Fruit fly (Drosophila melanogaster): ENCODE results near the gene Polr2A.

Polr2A gene

DNA sequence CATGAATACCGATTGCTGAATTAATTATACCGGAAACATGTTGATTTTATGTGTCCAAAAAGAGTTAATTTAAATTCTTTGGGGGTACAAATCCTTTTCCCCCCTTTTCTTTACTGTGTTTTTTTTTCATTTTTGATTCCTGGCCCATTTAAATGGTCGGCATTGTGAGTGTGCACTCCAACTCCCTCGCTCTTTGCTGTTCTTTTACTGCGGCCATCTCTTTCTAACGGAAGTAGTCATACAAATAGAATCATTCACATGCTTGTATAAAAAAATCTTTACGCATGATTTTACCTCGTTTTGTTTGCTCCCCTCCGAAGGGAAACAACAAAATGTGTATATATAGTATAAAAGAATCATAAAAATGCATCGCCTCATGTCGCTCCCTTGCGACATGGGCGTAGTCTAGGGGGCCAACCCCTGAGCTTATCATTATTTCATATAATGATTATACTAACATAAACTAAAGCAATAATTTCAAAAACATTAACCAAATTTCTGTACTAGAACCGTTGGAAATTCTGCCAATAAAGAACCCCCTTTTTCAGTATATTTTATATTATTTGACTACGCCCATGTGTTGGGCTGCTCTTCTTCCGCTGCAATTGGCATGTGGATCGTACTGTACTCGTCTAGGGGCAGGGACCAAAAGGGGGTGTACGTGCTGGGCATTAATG lies 42.0 kb downstream of the Polr2A start:
- TF ChIP-seq Hmr (GFP tag; optimal IDR thresholded peaks at IDR 0.05) (peak; percentile 28), Pdp1 (GFP tag; optimal IDR thresholded peaks at IDR 0.05) (peak; percentile 6 to 54), sr (GFP tag; IDR thresholded peaks at IDR 0.05) (no peak), Nf-YC (tag; optimal IDR thresholded peaks at IDR 0.05) (peak; percentile 17), CG16815 (GFP tag; optimal IDR thresholded peaks at IDR 0.05) (peak; percentile 76), unpg (GFP tag; optimal IDR thresholded peaks at IDR 0.05) (peak; percentile 88), CG12155 (GFP tag; optimal IDR thresholded peaks at IDR 0.05) (peak; percentile 31), dm (GFP tag; optimal IDR thresholded peaks at IDR 0.05) (no peak), tup (GFP tag; optimal IDR thresholded peaks at IDR 0.05) (no peak), CG9215 (GFP tag; IDR thresholded peaks at IDR 0.05) (peak; percentile 43; the same call in 1 of the 2 replicates), otp (GFP tag; IDR thresholded peaks at IDR 0.05) (peak; percentile 74), CG5245 (GFP tag; optimal IDR thresholded peaks at IDR 0.05) (peak; percentile 59), CG10959 (GFP tag; IDR thresholded peaks at IDR 0.05) (peak; percentile 79), PHDP (tag; optimal IDR thresholded peaks at IDR 0.05) (peak; percentile 78), Sox100B (GFP tag; optimal IDR thresholded peaks at IDR 0.05) (peak; percentile 76), CG1792 (GFP tag; optimal IDR thresholded peaks at IDR 0.05) (no peak), twi (tag; optimal IDR thresholded peaks at IDR 0.05) (peak; percentile 85), CG6791 (GFP tag; IDR thresholded peaks at IDR 0.05; ENCODE audit: partially characterized antibody) (no peak), CG7372 (GFP tag; IDR thresholded peaks at IDR 0.05) (no peak), bsh (GFP tag; optimal IDR thresholded peaks at IDR 0.05) (peak; percentile 24 to 95), klu (GFP tag; IDR thresholded peaks at IDR 0.05) (no peak), ato (GFP tag; IDR thresholded peaks at IDR 0.05; ENCODE audit: partially characterized antibody) (no peak), vfl (GFP tag; optimal IDR thresholded peaks at IDR 0.05) (no peak), nmo (GFP tag; optimal IDR thresholded peaks at IDR 0.05) (peak; percentile 90), CG1602 (GFP tag; optimal IDR thresholded peaks at IDR 0.05) (peak; percentile 77), p53 (GFP tag; optimal IDR thresholded peaks at IDR 0.05) (no peak), Dbx (GFP tag; IDR thresholded peaks at IDR 0.05) (no peak), Xrp1 (GFP tag; IDR thresholded peaks at IDR 0.05) (peak; percentile 93), maf-S (GFP tag; optimal IDR thresholded peaks at IDR 0.05) (no peak), CG17568 (GFP tag; optimal IDR thresholded peaks at IDR 0.05) (peak; percentile 63), CG4617 (GFP tag; optimal IDR thresholded peaks at IDR 0.05; ENCODE audit: borderline replicate concordance) (no peak), CG31441 (GFP tag; IDR thresholded peaks at IDR 0.05) (peak; percentile 95), pfk (GFP tag; optimal IDR thresholded peaks at IDR 0.05) (no peak), Sox102F (GFP tag; optimal IDR thresholded peaks at IDR 0.05) (peak; percentile 83), CG6854 (GFP tag; optimal IDR thresholded peaks at IDR 0.05) (peak; percentile 1), NK7.1 (GFP tag; optimal IDR thresholded peaks at IDR 0.05) (no peak), br (optimal IDR thresholded peaks at IDR 0.05) (no peak), GATAe (GFP tag; conservative IDR thresholded peaks at IDR 0.05) (no peak), CG30020 (tag; optimal IDR thresholded peaks at IDR 0.05) (peak; percentile 49), B-H1 (GFP tag; IDR thresholded peaks at IDR 0.05) (peak; percentile 28; the same call in 1 of the 3 replicates), Optix (GFP tag; IDR thresholded peaks at IDR 0.05) (peak; percentile 67; the same call in 2 of the 3 replicates), CG13287 (GFP tag; IDR thresholded peaks at IDR 0.05; ENCODE audit: partially characterized antibody) (no peak), tll (GFP tag; optimal IDR thresholded peaks at IDR 0.05) (no peak), lov (optimal IDR thresholded peaks at IDR 0.05) (no peak), lov (GFP tag; IDR thresholded peaks at IDR 0.05) (peak; percentile 89), HLH4C (GFP tag; IDR thresholded peaks at IDR 0.05; ENCODE audit: partially characterized antibody) (no peak), CG2712 (tag; optimal IDR thresholded peaks at IDR 0.05) (peak; percentile 93), gcm (GFP tag; optimal IDR thresholded peaks at IDR 0.05) (peak; percentile 87), CG6254 (GFP tag; optimal IDR thresholded peaks at IDR 0.05) (peak; percentile 84)

All from whole organism, embryonic.